Fruit fly (Drosophila melanogaster): ENCODE measurements around the gene CG3281.

CG3281 gene

dm6 chr3R:11969217-11969616 lies 6.6 kb upstream of the CG3281 start:
- TF ChIP-seq slbo (GFP tag; IDR thresholded peaks at IDR 0.05) (peak; percentile 43), sob (GFP tag; IDR thresholded peaks at IDR 0.05) (no peak), lilli (GFP tag; optimal IDR thresholded peaks at IDR 0.05) (peak; percentile 23), CG11247 (GFP tag; IDR thresholded peaks at IDR 0.05) (no peak), CG9817 (tag; optimal IDR thresholded peaks at IDR 0.05) (peak; percentile 24), E2f1 (GFP tag; IDR thresholded peaks at IDR 0.05) (no peak), nmo (GFP tag; optimal IDR thresholded peaks at IDR 0.05) (peak; percentile 20), dysf (GFP tag; IDR thresholded peaks at IDR 0.05) (0 out of 3 replicates have a peak, but pooled peaks have one; percentile 13), row (GFP tag; IDR thresholded peaks at IDR 0.05) (peak; percentile 45; the same call in 2 of the 3 replicates), CG13424 (tag; optimal IDR thresholded peaks at IDR 0.05) (peak; percentile 30), CG17361 (GFP tag; IDR thresholded peaks at IDR 0.05) (no peak), chm (GFP tag; IDR thresholded peaks at IDR 0.05) (no peak), gce (GFP tag; IDR thresholded peaks at IDR 0.05) (no peak), CG14014 (GFP tag; IDR thresholded peaks at IDR 0.05) (0 out of 2 replicates have a peak, but pooled peaks have one; percentile 18), CG15601 (tag; optimal IDR thresholded peaks at IDR 0.05) (no peak), gem (tag; optimal IDR thresholded peaks at IDR 0.05) (peak; percentile 34), knrl (GFP tag; IDR thresholded peaks at IDR 0.05; ENCODE audit: partially characterized antibody) (no peak), jing (GFP tag; optimal IDR thresholded peaks at IDR 0.05) (no peak), CG13296 (GFP tag; optimal IDR thresholded peaks at IDR 0.05) (no peak), CG11560 (tag; IDR thresholded peaks at IDR 0.05) (no peak), Drgx (GFP tag; IDR thresholded peaks at IDR 0.05) (peak; percentile 64), CG2120 (GFP tag; optimal IDR thresholded peaks at IDR 0.05) (peak; percentile 49), Six4 (GFP tag; optimal IDR thresholded peaks at IDR 0.05) (no peak), cwo (GFP tag; optimal IDR thresholded peaks at IDR 0.05) (no peak), chif (GFP tag; optimal IDR thresholded peaks at IDR 0.05) (no peak), CG7839 (tag; optimal IDR thresholded peaks at IDR 0.05) (peak; percentile 32), tio (GFP tag; optimal IDR thresholded peaks at IDR 0.05) (peak; percentile 16), CG15269 (tag; optimal IDR thresholded peaks at IDR 0.05) (peak; percentile 48), Hr51 (GFP tag; optimal IDR thresholded peaks at IDR 0.05) (peak in 1 of 2 experiments; percentile 18), Sry-δ (GFP tag; optimal IDR thresholded peaks at IDR 0.05) (no peak), CG2202 (tag; optimal IDR thresholded peaks at IDR 0.05) (no peak), CG3847 (GFP tag; IDR thresholded peaks at IDR 0.05) (0 out of 2 replicates have a peak, but pooled peaks have one; percentile 5), ham (GFP tag; IDR thresholded peaks at IDR 0.05) (no peak), HHEX (GFP tag; optimal IDR thresholded peaks at IDR 0.05) (no peak), CG14667 (GFP tag; IDR thresholded peaks at IDR 0.05) (no peak), CG1792 (GFP tag; optimal IDR thresholded peaks at IDR 0.05) (no peak), CG30403 (GFP tag; optimal IDR thresholded peaks at IDR 0.05) (peak; percentile 24), bbx (GFP tag; IDR thresholded peaks at IDR 0.05; ENCODE audit: partially characterized antibody) (no peak), CG7745 (tag; optimal IDR thresholded peaks at IDR 0.05) (no peak), CoRest (tag; optimal IDR thresholded peaks at IDR 0.05) (peak; percentile 48), Taf1 (GFP tag; IDR thresholded peaks at IDR 0.05) (no peak), CG31388 (GFP tag; optimal IDR thresholded peaks at IDR 0.05) (no peak), Trl (optimal IDR thresholded peaks at IDR 0.05) (no peak), Trl (GFP tag; optimal IDR thresholded peaks at IDR 0.05) (no peak), CG18599 (GFP tag; optimal IDR thresholded peaks at IDR 0.05) (no peak), CG33557 (GFP tag; optimal IDR thresholded peaks at IDR 0.05) (no peak), grau (tag; optimal IDR thresholded peaks at IDR 0.05) (peak; percentile 79), Hey (tag; optimal IDR thresholded peaks at IDR 0.05) (no peak), CG4328 (GFP tag; optimal IDR thresholded peaks at IDR 0.05) (no peak), NfI (GFP tag; optimal IDR thresholded peaks at IDR 0.05) (peak; percentile 3), gsb (GFP tag; IDR thresholded peaks at IDR 0.05) (no peak)
